Worm (Caenorhabditis elegans) whole organism, L2 larva: ENCODE results near the gene T19D12.2.
A peak's percentile ranks its signal among the peaks of the same experiment; 100 is the strongest.

Source experiments
- C34F6.9 ChIP-seq: fragments of 150-350 bp; optimal IDR thresholded peaks from 2 replicates; lab custom pipeline; 2014; ENCODE audit warnings: missing biosample characterization, missing genetic modification characterization
- F13H6.1 ChIP-seq: sonication (generic microtip); optimal IDR thresholded peaks from 2 replicates; lab custom pipeline; 2016; ENCODE audit warnings: missing genetic modification characterization, missing compliant biosample characterization
- ZK546.5 ChIP-seq: sonication (generic microtip); optimal IDR thresholded peaks from 2 replicates; lab custom pipeline; 2017; ENCODE audit warnings: missing biosample characterization, missing genetic modification characterization
- aly-2 ChIP-seq: fragments of 150-350 bp; optimal IDR thresholded peaks from 2 replicates; lab custom pipeline; 2014; ENCODE audit warnings: missing biosample characterization, missing genetic modification characterization
- crh-2 ChIP-seq: sonication (generic microtip); optimal IDR thresholded peaks from 2 replicates; lab custom pipeline; 2017; ENCODE audit warnings: missing biosample characterization, missing genetic modification characterization
- egl-27 ChIP-seq: sonication (generic microtip); optimal IDR thresholded peaks from 3 replicates; lab custom pipeline; 2017; ENCODE audit warnings: missing biosample characterization, missing genetic modification reagents, missing genetic modification characterization
- elt-3 ChIP-seq: sonication (generic microtip); optimal IDR thresholded peaks from 2 replicates; lab custom pipeline; 2017; ENCODE audit warnings: missing biosample characterization, missing genetic modification characterization
- fos-1 ChIP-seq: fragments of 150-350 bp; optimal IDR thresholded peaks from 2 replicates; lab custom pipeline; 2014; ENCODE audit warnings: missing biosample characterization, missing genetic modification characterization
- gmeb-1 ChIP-seq: fragments of 150-350 bp; optimal IDR thresholded peaks from 2 replicates; lab custom pipeline; 2014; ENCODE audit warnings: missing biosample characterization, missing genetic modification characterization
- lin-13 ChIP-seq: fragments of 150-350 bp; optimal IDR thresholded peaks from 2 replicates; lab custom pipeline; 2014; ENCODE audit warnings: missing biosample characterization, missing genetic modification reagents, missing genetic modification characterization
- lsy-2 ChIP-seq, 2 experiments: fragments of 150-350 bp in 1 of 2; sonication (generic microtip) in 1 of 2; optimal IDR thresholded peaks; 2 replicates each; lab custom pipeline; 2014 to 2017; ENCODE audit warnings: missing biosample characterization in 2 of 2, missing genetic modification characterization in 2 of 2
- mab-5 ChIP-seq: fragments of 150-350 bp; optimal IDR thresholded peaks from 2 replicates; lab custom pipeline; 2014; ENCODE audit warnings: missing biosample characterization, missing genetic modification characterization
- mbf-1 ChIP-seq: sonication (generic microtip); optimal IDR thresholded peaks from 2 replicates; lab custom pipeline; 2017; ENCODE audit warnings: missing biosample characterization, missing genetic modification characterization
- mdl-1 ChIP-seq, 2 experiments: fragments of 150-350 bp in 1 of 2; sonication (generic microtip) in 1 of 2; optimal IDR thresholded peaks; 2 replicates each; lab custom pipeline; 2017; ENCODE audit warnings: missing biosample characterization in 2 of 2, missing genetic modification characterization in 2 of 2
- nhr-11 ChIP-seq: fragments of 150-350 bp; optimal IDR thresholded peaks from 2 replicates; lab custom pipeline; 2014; ENCODE audit warnings: missing biosample characterization, missing genetic modification characterization
- nhr-23 ChIP-seq: fragments of 150-350 bp; optimal IDR thresholded peaks from 2 replicates; lab custom pipeline; 2014; ENCODE audit warnings: missing biosample characterization, missing genetic modification reagents, missing genetic modification characterization
- nhr-237 ChIP-seq: fragments of 150-350 bp; optimal IDR thresholded peaks from 2 replicates; lab custom pipeline; 2014; ENCODE audit warnings: missing biosample characterization, missing genetic modification characterization
- nhr-6 ChIP-seq: fragments of 150-350 bp; optimal IDR thresholded peaks from 2 replicates; lab custom pipeline; 2014; ENCODE audit warnings: missing biosample characterization, missing genetic modification characterization
- nhr-77 ChIP-seq: fragments of 150-350 bp; optimal IDR thresholded peaks from 2 replicates; lab custom pipeline; 2014; ENCODE audit warnings: missing biosample characterization, missing genetic modification characterization
- peb-1 ChIP-seq: fragments of 150-350 bp; optimal IDR thresholded peaks from 2 replicates; lab custom pipeline; 2014; ENCODE audit warnings: missing biosample characterization, missing genetic modification characterization
- sma-9 ChIP-seq, 2 experiments: fragments of 150-350 bp in 1 of 2; sonication (generic microtip) in 1 of 2; optimal IDR thresholded peaks; 2 replicates each; lab custom pipeline; 2014 to 2016; ENCODE audit warnings: missing genetic modification characterization in 2 of 2, mild to moderate bottlenecking in 1 of 2, missing biosample characterization in 1 of 2, missing compliant biosample characterization in 1 of 2, missing genetic modification reagents in 1 of 2, moderate library complexity in 1 of 2
- snpc-4 ChIP-seq: fragments of 150-350 bp; optimal IDR thresholded peaks from 2 replicates; lab custom pipeline; 2014; ENCODE audit warnings: missing biosample characterization, missing genetic modification characterization
- unc-55 ChIP-seq: fragments of 150-350 bp; sonication (generic microtip); optimal IDR thresholded peaks from 3 replicates; lab custom pipeline; 2014; ENCODE audit warnings: missing biosample characterization, missing genetic modification reagents, missing genetic modification characterization
- zag-1 ChIP-seq: fragments of 150-350 bp; optimal IDR thresholded peaks from 2 replicates; lab custom pipeline; 2014; ENCODE audit warnings: missing biosample characterization, missing genetic modification characterization
- ztf-1 ChIP-seq: fragments of 200-800 bp; sonication (Bioruptor generic); conservative IDR thresholded peaks from 2 replicates; pipeline ENCODE4 v1.3.6; 2022; ENCODE audit warnings: missing genetic modification characterization, missing compliant biosample characterization

T19D12.2 gene

ce11 chrII:6642651-6643167 is 18.4 kb upstream of the T19D12.2 start, which contains the start of gene T19D12.6:
Gene T19D12.6 (minus strand): TSS chrII:6643117.
- no peak for TF ChIP-seq F13H6.1 (tag; lab: Kevin White, UChicago)
- TF ChIP-seq elt-3 = no peak
- TF ChIP-seq, all 48 proteins: peak for 0

- TF ChIP-seq aly-2 (tag; lab: Kevin White, UChicago) (no peak), sma-9 (GFP tag; optimal IDR thresholded peaks at IDR 0.05; lab: Kevin White, UChicago) (no peak), sma-9 (tag; optimal IDR thresholded peaks at IDR 0.05; lab: Kevin White, UChicago) (no peak), nhr-23 (no peak), nhr-237 (tag; lab: Kevin White, UChicago) (no peak), mbf-1 (tag; lab: Kevin White, UChicago) (no peak)
Measured at ce11 chrII:6646903-6647302, 14.2 kb upstream of the T19D12.2 start.

ce11 chrII:6649026-6649425 is 12.1 kb upstream of the T19D12.2 start, which contains the start of gene oig-8:
Gene oig-8 (minus strand): TSS chrII:6649126.
- TF ChIP-seq elt-3 = no peak
- no peak for TF ChIP-seq sma-9 (GFP tag; optimal IDR thresholded peaks at IDR 0.05; lab: Kevin White, UChicago)
- TF ChIP-seq sma-9 (tag; optimal IDR thresholded peaks at IDR 0.05; lab: Kevin White, UChicago) = no peak
- TF ChIP-seq peb-1 (tag; lab: Kevin White, UChicago) = no peak
- no peak for TF ChIP-seq fos-1 (tag; lab: Kevin White, UChicago)

ce11 chrII:6651719-6652118 is 9.4 kb upstream of the T19D12.2 start, which contains the start of gene sra-26:
Gene sra-26 (minus strand): TSS chrII:6651819.
- TF ChIP-seq gmeb-1 (tag; lab: Kevin White, UChicago) (no peak), mab-5 (tag; lab: Kevin White, UChicago) (no peak), nhr-11 (no peak), lin-13 (GFP tag; lab: Kevin White, UChicago) (no peak), ztf-1 (no peak), egl-27 (tag; lab: Kevin White, UChicago) (no peak), crh-2 (no peak), nhr-77 (tag; lab: Kevin White, UChicago) (no peak), snpc-4 (no peak), C34F6.9 (tag; lab: Kevin White, UChicago) (no peak), mdl-1 (tag; optimal IDR thresholded peaks at IDR 0.05; lab: Kevin White, UChicago) (no peak)

ce11 chrII:6654284-6654683 is 6.9 kb upstream of the T19D12.2 start, which contains the start of gene T19D12.9:
Gene T19D12.9 (minus strand): TSS chrII:6654384.
- TF ChIP-seq nhr-6 (tag; lab: Kevin White, UChicago) = no peak
- TF ChIP-seq nhr-11 = no peak
- TF ChIP-seq, all 48 proteins: peak for 0

ce11 chrII:6658766-6659165 is 2.4 kb upstream of the T19D12.2 start, which contains the start of gene T19D12.10:
Gene T19D12.10 (minus strand): TSS chrII:6658866.
- no peak for TF ChIP-seq nhr-237 (tag; lab: Kevin White, UChicago)
- TF ChIP-seq zag-1 (tag; lab: Kevin White, UChicago) = no peak
- TF ChIP-seq nhr-23 = no peak

ce11 chrII:6663799-6664198 is 2.7 kb downstream of the T19D12.2 start:
- TF ChIP-seq lsy-2 (tag; optimal IDR thresholded peaks at IDR 0.05; lab: Kevin White, UChicago) = no peak
- peak; percentile 30 for TF ChIP-seq fos-1 (tag; lab: Kevin White, UChicago)
- TF ChIP-seq, all 48 proteins: peak for 1

ce11 chrII:6665908-6666307 is 4.8 kb downstream of the T19D12.2 start:
- TF ChIP-seq aly-2 (tag; lab: Kevin White, UChicago) (no peak), unc-55 (GFP tag; lab: Kevin White, UChicago) (no peak), fos-1 (tag; lab: Kevin White, UChicago) (peak; percentile 81), F13H6.1 (tag; lab: Kevin White, UChicago) (no peak), sma-9 (GFP tag; optimal IDR thresholded peaks at IDR 0.05; lab: Kevin White, UChicago) (peak; percentile 14), sma-9 (tag; optimal IDR thresholded peaks at IDR 0.05; lab: Kevin White, UChicago) (no peak), mbf-1 (tag; lab: Kevin White, UChicago) (no peak), ZK546.5 (no peak), mdl-1 (tag; optimal IDR thresholded peaks at IDR 0.05; lab: Kevin White, UChicago) (no peak)
